Fruit fly (Drosophila melanogaster) S2 (cell line): Measurements from ENCODE around the gene glob2.

Source experiments
- CG8478 ChIP-seq: fragments of >200 bp; optimal IDR thresholded peaks from 2 replicates; lab custom pipeline; 2018
- CTCF ChIP-seq, 2 experiments: fragments of >200 bp; optimal IDR thresholded peaks; 2 replicates each; lab custom pipeline; 2018

dm6 chr3R:6580484-6580883 lies 28.2 kb downstream of the glob2 start, which contains the start of gene CG2336:
- TF ChIP-seq CTCF (optimal IDR thresholded peaks at IDR 0.05; lab: Kevin White, UChicago) (no peak), CG8478 (lab: Kevin White, UChicago) (no peak)
